Fruit fly (Drosophila melanogaster): ENCODE results near the gene CG3631.

DNA sequence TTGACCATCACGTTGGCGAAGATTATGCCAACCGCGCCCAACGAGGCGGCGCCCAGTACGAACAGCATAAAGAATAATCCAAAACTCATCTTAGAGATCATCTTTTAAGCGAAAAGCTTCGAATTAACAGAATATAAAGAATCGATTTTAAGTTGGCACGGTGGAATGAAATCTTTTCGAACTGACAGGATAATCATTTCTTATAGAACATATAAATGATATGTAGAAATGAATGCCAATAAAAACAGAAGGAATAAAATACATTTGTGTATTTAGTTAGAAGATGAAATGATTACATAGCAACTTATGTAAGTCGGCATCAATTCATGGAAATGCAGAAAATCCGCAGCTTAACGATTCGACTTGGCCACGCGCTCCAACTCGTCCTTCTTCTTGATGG is 20.9 kb downstream of the CG3631 start, which contains the start of gene VhaPPA1-2:
- TF ChIP-seq CG7963 (GFP tag; IDR thresholded peaks at IDR 0.05; ENCODE audit: partially characterized antibody) (no peak), Sox102F (GFP tag; optimal IDR thresholded peaks at IDR 0.05) (no peak), stc (GFP tag; IDR thresholded peaks at IDR 0.05) (no peak), CG4707 (GFP tag; optimal IDR thresholded peaks at IDR 0.05) (no peak), CG6272 (GFP tag; IDR thresholded peaks at IDR 0.05) (no peak), CG6254 (GFP tag; optimal IDR thresholded peaks at IDR 0.05) (no peak), CG4282 (GFP tag; optimal IDR thresholded peaks at IDR 0.05) (no peak), zen2 (GFP tag; IDR thresholded peaks at IDR 0.05; ENCODE audit: partially characterized antibody) (no peak), gem (tag; optimal IDR thresholded peaks at IDR 0.05) (no peak), cwo (GFP tag; optimal IDR thresholded peaks at IDR 0.05) (no peak), ems (GFP tag; optimal IDR thresholded peaks at IDR 0.05) (no peak), dpn (GFP tag; optimal IDR thresholded peaks at IDR 0.05) (no peak)
